Worm (Caenorhabditis elegans): ENCODE measurements around the gene F23A7.4.

The F23A7.4 gene

DNA sequence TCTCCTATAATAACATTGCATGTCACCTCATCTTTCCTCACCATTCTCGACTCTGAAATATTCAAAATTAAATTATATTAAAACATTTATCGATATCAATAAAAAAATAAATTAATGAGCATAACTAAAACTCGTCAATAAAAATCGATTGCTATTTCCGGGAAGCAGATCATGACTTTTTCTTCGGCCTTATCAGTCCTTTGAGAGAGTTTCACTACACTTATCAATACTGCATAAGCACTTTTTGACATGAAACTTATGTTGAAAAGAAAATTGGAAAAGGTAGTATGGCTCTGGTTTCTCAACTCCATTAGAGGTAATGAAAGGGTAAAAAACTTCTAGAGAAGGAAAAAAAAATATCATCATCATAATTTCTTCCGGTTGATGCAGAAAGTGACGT is 47.7 kb downstream of the F23A7.4 start:
- no peak for TF ChIP-seq bed-3 (GFP tag; optimal IDR thresholded peaks at IDR 0.05)

DNA sequence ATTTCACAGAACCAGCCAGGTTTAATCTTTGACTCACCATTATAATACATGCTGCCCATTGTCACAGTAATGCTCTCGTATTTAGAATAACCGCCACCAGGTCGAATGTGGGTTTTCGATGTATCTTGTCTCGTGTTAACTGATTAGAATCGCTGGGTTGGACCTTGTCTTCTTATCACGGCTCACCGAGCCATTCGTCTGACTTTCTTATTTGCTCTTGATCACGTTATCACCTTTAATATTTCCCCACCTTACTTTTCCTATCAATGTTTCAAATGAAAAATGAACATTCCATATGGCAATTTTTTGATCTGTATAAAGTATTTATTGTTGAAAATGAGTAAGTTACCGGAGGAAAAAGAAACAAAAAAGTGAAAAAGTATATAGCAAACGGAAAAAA is 49.6 kb downstream of the F23A7.4 start, which contains the start of gene sgk-1:
Gene sgk-1, minus strand, starts transcription at position 130 of the 400 bp plus-strand sequence.
- TF ChIP-seq unc-62 (GFP tag; optimal IDR thresholded peaks at IDR 0.05) (no peak), lin-32 (GFP tag; optimal IDR thresholded peaks at IDR 0.05) (no peak), ces-1 (GFP tag; optimal IDR thresholded peaks at IDR 0.05) (no peak)
